Worm (Caenorhabditis elegans): ENCODE results near the gene fip-3.

- no peak for TF ChIP-seq unc-62 (GFP tag; optimal IDR thresholded peaks at IDR 0.05)
- TF ChIP-seq tbx-2 (tag; optimal IDR thresholded peaks at IDR 0.05): no peak
- TF ChIP-seq snpc-4 (tag; optimal IDR thresholded peaks at IDR 0.05): no peak
- no peak for TF ChIP-seq ZK546.5 (tag; optimal IDR thresholded peaks at IDR 0.05)
- no peak for TF ChIP-seq fkh-2 (tag; optimal IDR thresholded peaks at IDR 0.05)
- TF ChIP-seq nhr-237 (tag; optimal IDR thresholded peaks at IDR 0.05): no peak
- no peak for TF ChIP-seq nfya-1 (tag; optimal IDR thresholded peaks at IDR 0.05; ENCODE audit: insufficient read depth)
- TF ChIP-seq unc-39 (tag; optimal IDR thresholded peaks at IDR 0.05): no peak
- no peak for TF ChIP-seq ama-1 (optimal IDR thresholded peaks at IDR 0.05)
- TF ChIP-seq jun-1 (tag; optimal IDR thresholded peaks at IDR 0.05): no peak
- no peak for TF ChIP-seq elt-2 (tag; optimal IDR thresholded peaks at IDR 0.05)
- TF ChIP-seq nhr-76 (tag; optimal IDR thresholded peaks at IDR 0.05): no peak
- TF ChIP-seq aly-2 (tag; optimal IDR thresholded peaks at IDR 0.05): no peak
- no peak for TF ChIP-seq fkh-10 (GFP tag; optimal IDR thresholded peaks at IDR 0.05)
Observed at ce11 chrIII:8621982-8622381, 32.7 kb upstream of the fip-3 start.
